Worm (Caenorhabditis elegans): ENCODE results near the gene F59B10.4.

Gene F59B10.4

DNA sequence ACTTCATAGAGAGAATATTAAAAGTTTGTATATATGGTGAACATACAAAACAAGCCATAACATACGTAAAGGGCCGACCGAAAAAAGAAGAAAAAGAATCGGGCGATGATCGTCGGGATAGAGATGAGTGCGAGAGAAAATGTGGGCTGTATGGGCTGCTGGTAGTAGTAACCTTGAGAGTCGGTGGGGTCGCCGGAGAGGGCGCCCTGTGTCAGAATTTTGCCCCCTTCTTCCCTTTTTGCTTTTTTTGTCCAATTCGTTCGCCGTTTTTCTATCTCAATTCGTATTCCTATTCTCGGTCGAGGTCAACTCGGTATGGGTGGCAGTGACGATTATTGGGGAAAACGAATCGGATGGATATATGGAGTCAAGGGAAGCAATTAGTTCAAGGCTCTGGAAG lies 13.0 kb downstream of the F59B10.4 start:
- no peak for TF ChIP-seq unc-62 (GFP tag; optimal IDR thresholded peaks at IDR 0.05)
- TF ChIP-seq repo-1 (tag; optimal IDR thresholded peaks at IDR 0.05), result no peak
- no peak for TF ChIP-seq tlf-1 (GFP tag; optimal IDR thresholded peaks at IDR 0.05)
- TF ChIP-seq C17E4.6 (GFP tag; IDR thresholded peaks at IDR 0.05), result no peak
- TF ChIP-seq hmg-20 (GFP tag; IDR thresholded peaks at IDR 0.05), result no peak
- no peak for TF ChIP-seq ceh-40 (GFP tag; IDR thresholded peaks at IDR 0.05)
- no peak for TF ChIP-seq chd-7 (tag; optimal IDR thresholded peaks at IDR 0.05)
- no peak for TF ChIP-seq lin-54 (GFP tag; optimal IDR thresholded peaks at IDR 0.05)
- TF ChIP-seq xnd-1 (tag; optimal IDR thresholded peaks at IDR 0.05), result no peak
- no peak for TF ChIP-seq cebp-1 (GFP tag; IDR thresholded peaks at IDR 0.05)
- no peak for TF ChIP-seq cebp-1 (tag; optimal IDR thresholded peaks at IDR 0.05)
- TF ChIP-seq nhr-179 (tag; optimal IDR thresholded peaks at IDR 0.05), result no peak
- TF ChIP-seq madf-3 (GFP tag; IDR thresholded peaks at IDR 0.05), result no peak

DNA sequence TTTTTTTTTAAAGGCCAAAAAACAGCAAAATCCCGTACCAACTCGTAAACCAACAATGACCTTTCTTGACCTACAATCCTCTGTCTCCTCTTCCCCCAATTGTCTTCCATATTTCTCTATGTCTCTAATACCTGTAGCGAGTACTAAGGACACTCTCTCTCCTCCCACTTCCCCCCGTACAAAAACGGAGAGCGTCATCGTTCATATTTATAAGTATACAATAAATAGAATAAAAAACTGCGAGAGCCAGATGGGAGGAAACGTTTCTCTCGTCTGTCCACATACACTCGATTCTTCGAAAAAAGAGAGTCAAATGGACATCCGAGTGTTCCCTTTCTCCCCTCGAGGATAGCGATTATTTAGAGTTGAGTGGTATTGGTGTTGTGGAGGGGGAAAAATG lies 14.2 kb downstream of the F59B10.4 start:
- TF ChIP-seq hmg-1.2 (GFP tag; IDR thresholded peaks at IDR 0.05), result peak; percentile 17; the same call in 1 of the 2 replicates
- no peak for TF ChIP-seq cebp-1 (GFP tag; IDR thresholded peaks at IDR 0.05)
- no peak for TF ChIP-seq cebp-1 (tag; optimal IDR thresholded peaks at IDR 0.05)

DNA sequence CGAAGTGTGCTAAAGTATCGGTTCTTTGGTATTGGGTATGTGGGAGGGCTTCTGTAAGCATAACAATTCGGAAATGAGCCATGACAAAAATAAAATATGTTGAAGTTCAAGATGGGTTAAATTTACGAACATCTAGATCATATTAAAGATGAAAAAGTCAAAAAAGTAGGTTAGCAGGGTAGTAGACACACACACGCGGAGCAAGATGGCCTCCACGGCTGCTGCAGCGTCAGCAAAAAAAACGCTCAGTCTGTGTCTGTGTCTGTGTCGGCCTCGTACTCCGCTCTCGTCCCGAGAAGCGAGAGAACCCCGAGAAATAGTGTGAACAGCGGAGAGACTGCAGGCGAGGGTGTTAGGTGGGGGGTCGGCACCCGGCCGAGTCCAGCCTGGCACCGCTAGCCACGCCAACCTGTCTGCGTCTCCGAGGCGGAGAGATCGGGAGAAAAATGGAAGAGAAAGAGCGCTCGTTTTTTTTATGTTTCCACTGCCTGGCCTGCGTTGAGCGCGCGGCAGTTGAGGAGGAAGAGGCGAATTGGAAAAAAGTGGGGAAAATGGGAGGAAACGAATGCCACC lies 16.3 kb downstream of the F59B10.4 start, which contains the start of gene myrf-1:
myrf-1 (minus strand) TSS at position 51 of the 573 bp plus-strand sequence.
- TF ChIP-seq F22D6.2 (tag; optimal IDR thresholded peaks at IDR 0.05) (no peak), tbp1 (GFP tag; optimal IDR thresholded peaks at IDR 0.05) (no peak), F57A8.1 (GFP tag; optimal IDR thresholded peaks at IDR 0.05) (peak; percentile 5), let-526 (GFP tag; IDR thresholded peaks at IDR 0.05) (no peak; the same call in 1 of the 2 replicates), ztf-3 (GFP tag; optimal IDR thresholded peaks at IDR 0.05) (no peak), ceh-91 (GFP tag; IDR thresholded peaks at IDR 0.05) (no peak), lin-40 (tag; optimal IDR thresholded peaks at IDR 0.05) (peak; percentile 73), cebp-2 (GFP tag; IDR thresholded peaks at IDR 0.05) (no peak), hmg-20 (GFP tag; IDR thresholded peaks at IDR 0.05) (peak; percentile 40), mcd-1 (GFP tag; IDR thresholded peaks at IDR 0.05) (peak; percentile 81), madf-10 (tag; optimal IDR thresholded peaks at IDR 0.05) (peak; percentile 57), dpl-1 (GFP tag; optimal IDR thresholded peaks at IDR 0.05) (no peak), Y79H2A.3 (GFP tag; conservative IDR thresholded peaks at IDR 0.05) (no peak), F57C9.4 (tag; optimal IDR thresholded peaks at IDR 0.05) (no peak), T07F8.4 (tag; optimal IDR thresholded peaks at IDR 0.05) (no peak), Y67H2A.10 (GFP tag; conservative IDR thresholded peaks at IDR 0.05) (no peak; the same call in 1 of the 2 replicates), lin-35 (GFP tag; optimal IDR thresholded peaks at IDR 0.05) (peak in 1 of 3 experiments; percentile 22), pbrm-1 (GFP tag; IDR thresholded peaks at IDR 0.05) (peak; percentile 69; the same call in 1 of the 2 replicates), nfyb-1 (GFP tag; IDR thresholded peaks at IDR 0.05) (peak; percentile 75; the same call in 1 of the 2 replicates), gei-17 (GFP tag; optimal IDR thresholded peaks at IDR 0.05) (peak; percentile 12), ztf-18 (tag; optimal IDR thresholded peaks at IDR 0.05) (peak; percentile 57), atf-7 (tag; optimal IDR thresholded peaks at IDR 0.05) (peak; percentile 44), egl-44 (GFP tag; IDR thresholded peaks at IDR 0.05) (no peak; the same call in 1 of the 2 replicates), mes-4 (tag; optimal IDR thresholded peaks at IDR 0.05) (no peak), hmg-1.2 (GFP tag; IDR thresholded peaks at IDR 0.05) (peak; percentile 91), athp-1 (tag; optimal IDR thresholded peaks at IDR 0.05) (peak; percentile 7), egrh-3 (GFP tag; IDR thresholded peaks at IDR 0.05) (peak; percentile 97), F39B2.1 (GFP tag; IDR thresholded peaks at IDR 0.05) (no peak), him-1 (tag; optimal IDR thresholded peaks at IDR 0.05) (no peak), zim-3 (tag; optimal IDR thresholded peaks at IDR 0.05) (no peak), K11D2.4 (GFP tag; IDR thresholded peaks at IDR 0.05) (peak; percentile 65; the same call in 1 of the 2 replicates), madf-3 (GFP tag; IDR thresholded peaks at IDR 0.05) (no peak; the same call in 1 of the 2 replicates), akir-1 (GFP tag; optimal IDR thresholded peaks at IDR 0.05) (peak; percentile 21), hlh-12 (tag; optimal IDR thresholded peaks at IDR 0.05) (no peak), lin-26 (GFP tag; IDR thresholded peaks at IDR 0.05) (peak; percentile 79)
